Worm (Caenorhabditis elegans) whole organism, L4/young adult: ENCODE data around the gene sam-10.

Source experiments
- W03F9.2 ChIP-seq: fragments of 150-350 bp; optimal IDR thresholded peaks from 2 replicates; lab custom pipeline; 2014; ENCODE audit warnings: missing biosample characterization, missing genetic modification characterization
- dao-5 ChIP-seq: sonication (generic microtip); optimal IDR thresholded peaks from 2 replicates; lab custom pipeline; 2016; ENCODE audit warnings: missing genotype, missing genetic modification characterization, moderate library complexity, missing compliant biosample characterization
- him-1 ChIP-seq: sonication (generic microtip); optimal IDR thresholded peaks from 2 replicates; lab custom pipeline; 2016; ENCODE audit warnings: missing genotype, missing genetic modification reagents, missing genetic modification characterization, missing compliant biosample characterization

Gene sam-10

ce11 chrII:13291406-13292124 lies 38.8 kb downstream of the sam-10 start:
- TF ChIP-seq him-1 (tag; lab: Kevin White, UChicago) (no peak), dao-5 (tag; lab: Kevin White, UChicago) (no peak), W03F9.2 (tag; lab: Kevin White, UChicago) (no peak)

ce11 chrII:13290518-13291286 lies 39.6 kb downstream of the sam-10 start:
- TF ChIP-seq him-1 (tag; lab: Kevin White, UChicago) (no peak), dao-5 (tag; lab: Kevin White, UChicago) (no peak), W03F9.2 (tag; lab: Kevin White, UChicago) (no peak)

ce11 chrII:13289891-13290290 lies 40.4 kb downstream of the sam-10 start:
- TF ChIP-seq W03F9.2 (tag; lab: Kevin White, UChicago) (no peak), dao-5 (tag; lab: Kevin White, UChicago) (no peak), him-1 (tag; lab: Kevin White, UChicago) (no peak)

- TF ChIP-seq him-1 (tag; lab: Kevin White, UChicago) (no peak), W03F9.2 (tag; lab: Kevin White, UChicago) (no peak), dao-5 (tag; lab: Kevin White, UChicago) (no peak)
These were observed 44.6 kb downstream of the sam-10 start, which contains the start of gene ztf-22 for ce11 chrII:13285729-13286128. ztf-22 (minus strand) TSS chrII:13285829.

ce11 chrII:13284148-13284547 lies 46.2 kb downstream of the sam-10 start:
- TF ChIP-seq dao-5 (tag; lab: Kevin White, UChicago) = no peak
- no peak for TF ChIP-seq W03F9.2 (tag; lab: Kevin White, UChicago)
- no peak for TF ChIP-seq him-1 (tag; lab: Kevin White, UChicago)

ce11 chrII:13283486-13283885 lies 46.8 kb downstream of the sam-10 start:
- TF ChIP-seq dao-5 (tag; lab: Kevin White, UChicago) (no peak), him-1 (tag; lab: Kevin White, UChicago) (no peak), W03F9.2 (tag; lab: Kevin White, UChicago) (no peak)

- no peak for TF ChIP-seq dao-5 (tag; lab: Kevin White, UChicago)
- TF ChIP-seq him-1 (tag; lab: Kevin White, UChicago) = no peak
- no peak for TF ChIP-seq W03F9.2 (tag; lab: Kevin White, UChicago)
These were observed 47.8 kb downstream of the sam-10 start for ce11 chrII:13282566-13282965.

- TF ChIP-seq him-1 (tag; lab: Kevin White, UChicago) = no peak
These were observed 50.9 kb downstream of the sam-10 start for ce11 chrII:13279216-13280123.

- TF ChIP-seq him-1 (tag; lab: Kevin White, UChicago) = no peak
These were observed 51.6 kb downstream of the sam-10 start for ce11 chrII:13278716-13279115.

ce11 chrII:13278214-13278613 lies 52.1 kb downstream of the sam-10 start:
- TF ChIP-seq him-1 (tag; lab: Kevin White, UChicago) (no peak), W03F9.2 (tag; lab: Kevin White, UChicago) (no peak), dao-5 (tag; lab: Kevin White, UChicago) (no peak)
